Worm (Caenorhabditis elegans) whole organism, L4 larva: ENCODE measurements around the gene efhc-1.

Source experiments
- F37D6.2 ChIP-seq: sonication (generic microtip); optimal IDR thresholded peaks from 2 replicates; lab custom pipeline; 2016; ENCODE audit warnings: mild to moderate bottlenecking, missing genetic modification characterization, missing compliant biosample characterization
- T20F7.1 ChIP-seq: fragments of 200-800 bp; sonication (Bioruptor generic); optimal IDR thresholded peaks from 2 replicates; lab custom pipeline; 2018; ENCODE audit warnings: mild to moderate bottlenecking, missing genetic modification characterization, missing compliant biosample characterization
- T26A8.4 ChIP-seq: fragments of 200-800 bp; sonication (Bioruptor generic); IDR thresholded peaks from 2 replicates; pipeline ENCODE4 v1.3.6; 2022; ENCODE audit warnings: missing genetic modification characterization, missing compliant biosample characterization
- Y105C5A.15 ChIP-seq: fragments of 200-800 bp; sonication (Bioruptor generic); IDR thresholded peaks from 2 replicates; pipeline ENCODE4 v1.3.6; 2022; ENCODE audit warnings: missing genetic modification characterization, missing compliant biosample characterization
- Y48G9A.11 ChIP-seq: fragments of 200-800 bp; sonication (Bioruptor generic); IDR thresholded peaks from 2 replicates; pipeline ENCODE4 v1.3.6; 2022; ENCODE audit warnings: missing genetic modification reagents, missing genetic modification characterization, missing compliant biosample characterization
- ZK546.5 ChIP-seq, 2 experiments: sonication (generic microtip); optimal IDR thresholded peaks; 2 replicates each; lab custom pipeline; 2017; ENCODE audit warnings: missing biosample characterization in 2 of 2, missing genetic modification characterization in 2 of 2
- ama-1 ChIP-seq: fragments of 150-350 bp; optimal IDR thresholded peaks from 2 replicates; lab custom pipeline; 2014; ENCODE audit warnings: inconsistent platforms, mixed read lengths
- attf-4 ChIP-seq: sonication (generic microtip); optimal IDR thresholded peaks from 3 replicates; lab custom pipeline; 2017; ENCODE audit warnings: missing biosample characterization, missing genetic modification characterization
- ceh-20 ChIP-seq: fragments of 200-800 bp; sonication (Bioruptor generic); IDR thresholded peaks from 2 replicates; pipeline ENCODE4 v1.3.6; 2022; ENCODE audit warnings: missing genetic modification reagents, missing genetic modification characterization, missing compliant biosample characterization
- ceh-32 ChIP-seq: sonication (generic microtip); optimal IDR thresholded peaks from 2 replicates; lab custom pipeline; 2016; ENCODE audit warnings: mild to moderate bottlenecking, missing genetic modification characterization, missing compliant biosample characterization; ENCODE audit not compliant: poor library complexity
- ceh-44 ChIP-seq: fragments of 200-800 bp; sonication (Bioruptor generic); IDR thresholded peaks from 2 replicates; pipeline ENCODE4 v1.3.6; 2022; ENCODE audit warnings: missing genetic modification reagents, missing genetic modification characterization, missing compliant biosample characterization
- ceh-62 ChIP-seq: sonication (generic microtip); optimal IDR thresholded peaks from 2 replicates; lab custom pipeline; 2017; ENCODE audit warnings: missing biosample characterization, missing genetic modification characterization
- ces-1 ChIP-seq: fragments of 150-350 bp; sonication (generic microtip); optimal IDR thresholded peaks from 4 replicates; lab custom pipeline; 2014; ENCODE audit warnings: missing biosample characterization, missing genetic modification reagents, missing genetic modification characterization
- cey-2 ChIP-seq: sonication (generic microtip); optimal IDR thresholded peaks from 3 replicates; lab custom pipeline; 2017; ENCODE audit warnings: missing genetic modification characterization, mild to moderate bottlenecking, missing compliant biosample characterization, antibody characterized with exemption, borderline replicate concordance; ENCODE audit not compliant: insufficient read depth
- ctbp-1 ChIP-seq: fragments of 200-800 bp; sonication (Bioruptor generic); IDR thresholded peaks from 2 replicates; pipeline ENCODE4 v1.3.6; 2022; ENCODE audit warnings: missing genetic modification reagents, missing genetic modification characterization, missing compliant biosample characterization
- daf-16 ChIP-seq, 3 experiments: sonication (generic microtip); optimal IDR thresholded peaks; 2 replicates each; lab custom pipeline; 2016 to 2017; ENCODE audit warnings: missing genetic modification characterization in 3 of 3, missing genetic modification reagents in 3 of 3, mild to moderate bottlenecking in 2 of 3, missing compliant biosample characterization in 2 of 3, missing biosample characterization in 1 of 3, moderate library complexity in 1 of 3
- daf-19 ChIP-seq: fragments of 200-800 bp; sonication (Bioruptor generic); conservative IDR thresholded peaks from 2 replicates; pipeline ENCODE4 v1.3.6; 2022; ENCODE audit warnings: missing genetic modification characterization, missing compliant biosample characterization
- dmd-8 ChIP-seq: fragments of 200-800 bp; sonication (Bioruptor generic); IDR thresholded peaks from 2 replicates; pipeline ENCODE4 v1.3.6; 2022; ENCODE audit warnings: missing genetic modification characterization, missing compliant biosample characterization
- dmd-9 ChIP-seq: fragments of 200-800 bp; sonication (Bioruptor generic); IDR thresholded peaks from 2 replicates; pipeline ENCODE4 v1.3.6; 2022; ENCODE audit warnings: missing genetic modification reagents, missing genetic modification characterization, missing compliant biosample characterization
- dpl-1 ChIP-seq: fragments of 150-350 bp; optimal IDR thresholded peaks from 2 replicates; lab custom pipeline; 2014; ENCODE audit warnings: missing biosample characterization, missing genetic modification reagents, missing genetic modification characterization
- duxl-1 ChIP-seq: sonication (generic microtip); optimal IDR thresholded peaks from 2 replicates; lab custom pipeline; 2016; ENCODE audit warnings: mild to moderate bottlenecking, missing genetic modification characterization, moderate library complexity, missing compliant biosample characterization; ENCODE audit not compliant: poor library complexity
- egl-27 ChIP-seq: sonication (generic microtip); optimal IDR thresholded peaks from 3 replicates; lab custom pipeline; 2017; ENCODE audit warnings: missing biosample characterization, missing genetic modification reagents, missing genetic modification characterization
- egl-43 ChIP-seq: fragments of 200-800 bp; sonication (Bioruptor generic); IDR thresholded peaks from 2 replicates; pipeline ENCODE4 v1.3.6; 2022; ENCODE audit warnings: missing genetic modification reagents, missing genetic modification characterization, missing compliant biosample characterization
- hlh-11 ChIP-seq: fragments of 200-800 bp; sonication (Bioruptor generic); optimal IDR thresholded peaks from 2 replicates; lab custom pipeline; 2018; ENCODE audit warnings: mild to moderate bottlenecking, missing genetic modification characterization, missing compliant biosample characterization
- hlh-30 ChIP-seq: sonication (generic microtip); optimal IDR thresholded peaks from 2 replicates; lab custom pipeline; 2017; ENCODE audit warnings: antibody characterized with exemption, mild to moderate bottlenecking, missing genetic modification characterization, missing compliant biosample characterization; ENCODE audit not compliant: insufficient read depth
- hmg-1.1 ChIP-seq: fragments of 200-800 bp; sonication (Bioruptor generic); IDR thresholded peaks from 2 replicates; pipeline ENCODE4 v1.3.6; 2022; ENCODE audit warnings: missing genetic modification reagents, missing genetic modification characterization, missing compliant biosample characterization
- jun-1 ChIP-seq: fragments of 150-350 bp; optimal IDR thresholded peaks from 2 replicates; lab custom pipeline; 2014; ENCODE audit warnings: missing biosample characterization, missing genetic modification reagents, missing genetic modification characterization
- lin-15B ChIP-seq: fragments of 150-350 bp; sonication (generic microtip); optimal IDR thresholded peaks from 3 replicates; lab custom pipeline; 2014; ENCODE audit warnings: missing biosample characterization, missing genetic modification characterization
- lin-38 ChIP-seq: fragments of 200-800 bp; sonication (Bioruptor generic); IDR thresholded peaks from 2 replicates; pipeline ENCODE4 v1.3.6; 2022; ENCODE audit warnings: missing genetic modification reagents, missing genetic modification characterization, missing compliant biosample characterization
- lir-3 ChIP-seq: sonication (generic microtip); optimal IDR thresholded peaks from 2 replicates; lab custom pipeline; 2016; ENCODE audit warnings: mild to moderate bottlenecking, missing genetic modification characterization, missing compliant biosample characterization
- madf-5 ChIP-seq, 2 experiments: fragments of 200-800 bp; sonication (Bioruptor generic); IDR thresholded peaks; 2 replicates each; pipeline ENCODE4 v1.3.6; 2022; ENCODE audit warnings: missing compliant biosample characterization in 2 of 2, missing genetic modification characterization in 2 of 2
- mdl-1 ChIP-seq, 2 experiments: fragments of 150-350 bp in 1 of 2; sonication (generic microtip) in 1 of 2; optimal IDR thresholded peaks; 2 replicates each; lab custom pipeline; 2014 to 2017; ENCODE audit warnings: missing biosample characterization in 2 of 2, missing genetic modification characterization in 2 of 2
- mep-1 ChIP-seq: fragments of 150-350 bp; sonication (generic microtip); optimal IDR thresholded peaks from 3 replicates; lab custom pipeline; 2014; ENCODE audit warnings: missing biosample characterization, missing genetic modification characterization
- mxl-3 ChIP-seq: fragments of 200-800 bp; sonication (Bioruptor generic); optimal IDR thresholded peaks from 2 replicates; lab custom pipeline; 2018; ENCODE audit warnings: mild to moderate bottlenecking, missing genetic modification characterization, missing compliant biosample characterization
- nhr-11 ChIP-seq: fragments of 150-350 bp; optimal IDR thresholded peaks from 2 replicates; lab custom pipeline; 2014; ENCODE audit warnings: missing biosample characterization, missing genetic modification characterization
- nhr-237 ChIP-seq: sonication (generic microtip); optimal IDR thresholded peaks from 2 replicates; lab custom pipeline; 2017; ENCODE audit warnings: missing biosample characterization, missing genetic modification characterization
- nhr-28 ChIP-seq: fragments of 150-350 bp; optimal IDR thresholded peaks from 2 replicates; lab custom pipeline; 2014; ENCODE audit warnings: missing biosample characterization, missing genetic modification characterization
- nhr-42 ChIP-seq: fragments of 200-800 bp; sonication (Bioruptor generic); IDR thresholded peaks from 2 replicates; pipeline ENCODE4 v1.3.6; 2022; ENCODE audit warnings: missing genetic modification characterization, missing compliant biosample characterization
- nhr-76 ChIP-seq: fragments of 150-350 bp; optimal IDR thresholded peaks from 2 replicates; lab custom pipeline; 2014; ENCODE audit warnings: missing biosample characterization, missing genetic modification characterization
- nhr-77 ChIP-seq: fragments of 150-350 bp; optimal IDR thresholded peaks from 2 replicates; lab custom pipeline; 2014; ENCODE audit warnings: missing biosample characterization, missing genetic modification characterization
- php-3 ChIP-seq: fragments of 200-800 bp; sonication (Bioruptor generic); IDR thresholded peaks from 2 replicates; pipeline ENCODE4 v1.3.6; 2022; ENCODE audit warnings: missing genetic modification reagents, missing genetic modification characterization, missing compliant biosample characterization
- pqm-1 ChIP-seq: sonication (generic microtip); optimal IDR thresholded peaks from 2 replicates; lab custom pipeline; 2017; ENCODE audit warnings: missing biosample characterization, missing genetic modification characterization
- sdz-12 ChIP-seq: fragments of 200-800 bp; sonication (Bioruptor generic); optimal IDR thresholded peaks from 2 replicates; lab custom pipeline; 2018; ENCODE audit warnings: mild to moderate bottlenecking, missing genetic modification characterization, missing compliant biosample characterization
- set-16 ChIP-seq: fragments of 200-800 bp; sonication (Bioruptor generic); IDR thresholded peaks from 2 replicates; pipeline ENCODE4 v1.3.6; 2022; ENCODE audit warnings: missing genetic modification reagents, missing genetic modification characterization, missing compliant biosample characterization
- snpc-1.2 ChIP-seq: fragments of 200-800 bp; sonication (Bioruptor generic); IDR thresholded peaks from 2 replicates; pipeline ENCODE4 v1.3.6; 2022; ENCODE audit warnings: missing genetic modification reagents, missing genetic modification characterization, missing compliant biosample characterization
- snpc-4 ChIP-seq: fragments of 150-350 bp; optimal IDR thresholded peaks from 2 replicates; lab custom pipeline; 2014; ENCODE audit warnings: missing biosample characterization, missing genetic modification characterization
- unc-62 ChIP-seq, 3 experiments: fragments of 150-350 bp in 1 of 3; sonication (generic microtip); optimal IDR thresholded peaks in 2 of 3; peaks in 1 of 3; 1 replicate in 1 of 3; 2 replicates in 2 of 3; lab custom pipeline; 2014 to 2017; ENCODE audit warnings: missing biosample characterization in 3 of 3, missing genetic modification characterization in 3 of 3, missing genetic modification reagents in 3 of 3, missing genotype in 1 of 3
- zfp-3 ChIP-seq: fragments of 200-800 bp; sonication (Bioruptor generic); conservative IDR thresholded peaks from 2 replicates; pipeline ENCODE4 v1.3.6; 2022; ENCODE audit warnings: missing genetic modification reagents, missing genetic modification characterization, missing compliant biosample characterization
- zip-11 ChIP-seq: fragments of 200-800 bp; sonication (Bioruptor generic); IDR thresholded peaks from 2 replicates; pipeline ENCODE4 v1.3.6; 2022; ENCODE audit warnings: missing genetic modification characterization, missing compliant biosample characterization
- zip-2 ChIP-seq: fragments of 150-350 bp; optimal IDR thresholded peaks from 2 replicates; lab custom pipeline; 2014; ENCODE audit warnings: missing biosample characterization, missing genetic modification characterization
- ztf-7 ChIP-seq: fragments of 150-350 bp; optimal IDR thresholded peaks from 2 replicates; lab custom pipeline; 2014; ENCODE audit warnings: missing biosample characterization, missing genetic modification characterization

The efhc-1 gene

DNA sequence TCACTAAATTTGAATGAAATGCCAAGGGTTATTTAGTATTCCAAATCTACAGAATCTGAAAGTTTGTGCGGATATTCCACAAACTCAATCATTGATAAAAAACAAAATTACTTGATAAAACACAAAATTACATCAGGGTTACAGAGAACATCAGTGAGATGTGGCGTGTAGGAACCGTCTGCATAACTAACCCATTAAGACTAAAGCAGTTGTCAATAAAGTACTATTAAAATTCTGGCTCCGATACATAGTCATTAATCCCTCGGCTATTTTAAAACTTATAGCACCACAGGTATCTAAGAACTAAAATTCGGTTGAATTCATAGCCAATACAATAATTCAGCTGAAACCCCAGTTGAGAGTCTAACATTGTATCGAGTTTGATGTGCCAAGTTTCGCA lies 19.4 kb upstream of the efhc-1 start:
- TF ChIP-seq lin-15B (tag; lab: Kevin White, UChicago) (no peak), set-16 (GFP tag; lab: Robert Waterston, UW) (no peak), ZK546.5 (tag; optimal IDR thresholded peaks at IDR 0.05; lab: Kevin White, UChicago) (no peak), snpc-4 (tag; lab: Kevin White, UChicago) (no peak), mep-1 (tag; lab: Kevin White, UChicago) (peak; percentile 63), T20F7.1 (GFP tag; lab: Kevin White, UChicago) (peak; percentile 55), dmd-8 (no peak), hmg-1.1 (GFP tag; lab: Robert Waterston, UW) (no peak), F37D6.2 (tag; lab: Kevin White, UChicago) (no peak), mxl-3 (GFP tag; lab: Kevin White, UChicago) (no peak), nhr-42 (GFP tag; lab: Robert Waterston, UW) (no peak), snpc-1.2 (no peak), cey-2 (tag; lab: Kevin White, UChicago) (no peak), ztf-7 (tag; lab: Kevin White, UChicago) (no peak), dpl-1 (GFP tag; lab: Kevin White, UChicago) (no peak), ama-1 (lab: Kevin White, UChicago) (no peak), lir-3 (no peak), nhr-77 (no peak), sdz-12 (no peak), ces-1 (GFP tag; lab: Kevin White, UChicago) (no peak), Y48G9A.11 (GFP tag; lab: Robert Waterston, UW) (no peak), dmd-9 (GFP tag; lab: Robert Waterston, UW) (no peak), lin-38 (GFP tag; lab: Robert Waterston, UW) (peak; percentile 40; the same call in 1 of the 2 replicates), ctbp-1 (GFP tag; lab: Robert Waterston, UW) (no peak), hlh-30 (tag; lab: Kevin White, UChicago) (no peak), pqm-1 (tag; lab: Kevin White, UChicago) (no peak), ceh-44 (GFP tag; lab: Robert Waterston, UW) (no peak), ceh-20 (no peak), ceh-32 (no peak), egl-43 (GFP tag; lab: Robert Waterston, UW) (no peak), nhr-237 (no peak), nhr-28 (tag; lab: Kevin White, UChicago) (no peak), nhr-11 (tag; lab: Kevin White, UChicago) (no peak), nhr-76 (no peak), egl-27 (tag; lab: Kevin White, UChicago) (no peak), madf-5 (GFP tag; IDR thresholded peaks at IDR 0.05; lab: Robert Waterston, UW) (no peak), Y105C5A.15 (GFP tag; lab: Robert Waterston, UW) (no peak), zfp-3 (GFP tag; lab: Robert Waterston, UW) (peak; percentile 79; the same call in 1 of the 2 replicates), jun-1 (tag; lab: Kevin White, UChicago) (no peak), T26A8.4 (GFP tag; lab: Robert Waterston, UW) (0 out of 2 replicates have a peak, but pooled peaks have one; percentile 29), zip-2 (tag; lab: Kevin White, UChicago) (no peak), mdl-1 (tag; optimal IDR thresholded peaks at IDR 0.05; lab: Kevin White, UChicago) (no peak), zip-11 (no peak), duxl-1 (tag; lab: Kevin White, UChicago) (no peak), hlh-11 (tag; lab: Kevin White, UChicago) (peak; percentile 20), ceh-62 (tag; lab: Kevin White, UChicago) (no peak), daf-19 (GFP tag; lab: Robert Waterston, UW) (no peak), php-3 (peak; percentile 59; the same call in 1 of the 2 replicates), attf-4 (tag; lab: Kevin White, UChicago) (no peak), daf-16 (GFP tag; optimal IDR thresholded peaks at IDR 0.05; lab: Kevin White, UChicago) (no peak), daf-16 (tag; optimal IDR thresholded peaks at IDR 0.05; lab: Kevin White, UChicago) (peak; percentile 19), unc-62 (GFP tag; optimal IDR thresholded peaks at IDR 0.05 in 1 of 2; lab: Kevin White, UChicago) (no peak), unc-62 (tag; optimal IDR thresholded peaks at IDR 0.05; lab: Kevin White, UChicago) (no peak)
